Fruit fly (Drosophila melanogaster) whole organism, prepupa: Measurements from ENCODE around the gene CG31524.

Source experiments
- Blimp-1 ChIP-seq: fragments of 200-800 bp; sonication (Bioruptor generic); optimal IDR thresholded peaks from 3 replicates; lab custom pipeline; 2017; ENCODE audit warnings: missing biosample characterization, missing genetic modification characterization, mild to moderate bottlenecking, moderate library complexity, missing genetic modification reagents
- CG10631 ChIP-seq: fragments of 200-800 bp; sonication (Bioruptor generic); optimal IDR thresholded peaks from 2 replicates; lab custom pipeline; 2016; ENCODE audit warnings: missing biosample characterization, missing genetic modification characterization
- CG10669 ChIP-seq: fragments of 200-800 bp; sonication (Bioruptor generic); optimal IDR thresholded peaks from 3 replicates; lab custom pipeline; 2018; ENCODE audit warnings: missing biosample characterization, mild to moderate bottlenecking, missing genetic modification characterization, moderate library complexity
- CG11762 ChIP-seq: fragments of 200-800 bp; sonication (Bioruptor generic); optimal IDR thresholded peaks from 3 replicates; lab custom pipeline; 2016; ENCODE audit warnings: missing biosample characterization, missing genetic modification characterization; ENCODE audit not compliant: insufficient read depth
- CG11902 ChIP-seq: fragments of 200-800 bp; sonication (Bioruptor generic); optimal IDR thresholded peaks from 3 replicates; lab custom pipeline; 2016; ENCODE audit warnings: missing biosample characterization, missing genetic modification characterization
- CG15336 ChIP-seq: fragments of 200-800 bp; sonication (Bioruptor generic); IDR thresholded peaks from 2 replicates; pipeline ENCODE4 v1.3.6; 2022; ENCODE audit warnings: missing biosample characterization, missing genetic modification characterization
- CG1621 ChIP-seq: fragments of 200-800 bp; sonication (Bioruptor generic); optimal IDR thresholded peaks from 3 replicates; lab custom pipeline; 2018; ENCODE audit warnings: missing biosample characterization, mild to moderate bottlenecking, missing genetic modification characterization
- CG16779 ChIP-seq: fragments of 200-800 bp; sonication (Bioruptor generic); optimal IDR thresholded peaks from 3 replicates; lab custom pipeline; 2017; ENCODE audit warnings: missing biosample characterization, mild to moderate bottlenecking, missing genetic modification characterization
- CG31627 ChIP-seq: fragments of 200-800 bp; sonication (Bioruptor generic); optimal IDR thresholded peaks from 3 replicates; lab custom pipeline; 2016; ENCODE audit warnings: missing biosample characterization, missing genetic modification characterization
- CG32006 ChIP-seq: fragments of 200-800 bp; sonication (Bioruptor generic); optimal IDR thresholded peaks from 3 replicates; lab custom pipeline; 2017; ENCODE audit warnings: missing biosample characterization, mild to moderate bottlenecking, missing genetic modification characterization
- CG3919 ChIP-seq: fragments of 200-800 bp; sonication (Bioruptor generic); optimal IDR thresholded peaks from 3 replicates; lab custom pipeline; 2016; ENCODE audit warnings: missing biosample characterization, missing genetic modification characterization
- CG6163 ChIP-seq: fragments of 200-800 bp; sonication (Bioruptor generic); IDR thresholded peaks from 3 replicates; pipeline ENCODE4 v1.3.6; 2022; ENCODE audit warnings: missing biosample characterization, missing genetic modification characterization
- CG6276 ChIP-seq: fragments of 200-800 bp; sonication (Bioruptor generic); optimal IDR thresholded peaks from 2 replicates; lab custom pipeline; 2017; ENCODE audit warnings: missing biosample characterization, mild to moderate bottlenecking, missing genetic modification characterization
- CG6854 ChIP-seq: fragments of 200-800 bp; sonication (Bioruptor generic); optimal IDR thresholded peaks from 2 replicates; lab custom pipeline; 2017; ENCODE audit warnings: missing biosample characterization, mild to moderate bottlenecking, missing genetic modification characterization
- CG8119 ChIP-seq: fragments of 200-800 bp; sonication (Bioruptor generic); IDR thresholded peaks from 3 replicates; pipeline ENCODE4 v1.3.6; 2022; ENCODE audit warnings: missing biosample characterization, missing genetic modification characterization
- CG8319 ChIP-seq: fragments of 200-800 bp; sonication (Bioruptor generic); optimal IDR thresholded peaks from 3 replicates; lab custom pipeline; 2016; ENCODE audit warnings: missing biosample characterization, missing genetic modification characterization
- CG9139 ChIP-seq: fragments of 200-800 bp; sonication (Bioruptor generic); optimal IDR thresholded peaks from 3 replicates; lab custom pipeline; 2017; ENCODE audit warnings: missing biosample characterization, mild to moderate bottlenecking, missing genetic modification characterization
- Eip75B ChIP-seq: fragments of 200-800 bp; sonication (Bioruptor generic); optimal IDR thresholded peaks from 3 replicates; lab custom pipeline; 2016; ENCODE audit warnings: missing biosample characterization, missing genetic modification characterization
- Eip78C ChIP-seq: fragments of 200-800 bp; sonication (Bioruptor generic); peaks from one replicate; lab custom pipeline; 2016; ENCODE audit warnings: missing biosample characterization, missing genetic modification characterization
- Eip93F ChIP-seq: fragments of 200-800 bp; sonication (Bioruptor generic); optimal IDR thresholded peaks from 2 replicates; lab custom pipeline; 2016; ENCODE audit warnings: missing biosample characterization, mild to moderate bottlenecking, missing genetic modification characterization
- Ets21C ChIP-seq: fragments of 200-800 bp; sonication (Bioruptor generic); optimal IDR thresholded peaks from 3 replicates; lab custom pipeline; 2016; ENCODE audit warnings: missing biosample characterization, missing genetic modification characterization
- Gug ChIP-seq: fragments of 200-800 bp; sonication (Bioruptor generic); IDR thresholded peaks from 2 replicates; pipeline ENCODE4 v1.3.6; 2022; ENCODE audit warnings: missing biosample characterization, missing genetic modification characterization
- Hr38 ChIP-seq: sonication (Bioruptor generic); optimal IDR thresholded peaks from 2 replicates; lab custom pipeline; 2016; ENCODE audit warnings: missing biosample characterization, missing genetic modification characterization
- Hr39 ChIP-seq: fragments of 200-800 bp; sonication (Bioruptor generic); optimal IDR thresholded peaks from 2 replicates; lab custom pipeline; 2016; ENCODE audit warnings: missing biosample characterization, missing genetic modification characterization
- Hr4 ChIP-seq: fragments of 200-800 bp; sonication (Bioruptor generic); optimal IDR thresholded peaks from 3 replicates; lab custom pipeline; 2016; ENCODE audit warnings: missing biosample characterization, missing genetic modification characterization
- Lpt ChIP-seq: fragments of 200-800 bp; sonication (Bioruptor generic); optimal IDR thresholded peaks from 3 replicates; lab custom pipeline; 2016; ENCODE audit warnings: missing biosample characterization, missing genetic modification characterization
- Met ChIP-seq: fragments of 200-800 bp; sonication (Bioruptor generic); optimal IDR thresholded peaks from 3 replicates; lab custom pipeline; 2016; ENCODE audit warnings: missing biosample characterization, missing genetic modification characterization
- OdsH ChIP-seq: fragments of 200-800 bp; sonication (Bioruptor generic); optimal IDR thresholded peaks from 3 replicates; lab custom pipeline; 2016; ENCODE audit warnings: missing biosample characterization, missing genetic modification characterization
- Smox ChIP-seq: fragments of 200-800 bp; sonication (Bioruptor generic); optimal IDR thresholded peaks from 3 replicates; lab custom pipeline; 2016; ENCODE audit warnings: missing biosample characterization, missing genetic modification characterization
- Sox15 ChIP-seq: fragments of 200-800 bp; sonication (Bioruptor generic); optimal IDR thresholded peaks from 3 replicates; lab custom pipeline; 2016; ENCODE audit warnings: missing biosample characterization, missing genetic modification characterization
- cyc ChIP-seq: fragments of 200-800 bp; sonication (Bioruptor generic); optimal IDR thresholded peaks from 3 replicates; lab custom pipeline; 2016; ENCODE audit warnings: missing biosample characterization, missing genetic modification characterization
- dac ChIP-seq: fragments of 200-800 bp; sonication (Bioruptor generic); optimal IDR thresholded peaks from 2 replicates; lab custom pipeline; 2017; ENCODE audit warnings: missing biosample characterization, mild to moderate bottlenecking, missing genetic modification characterization
- dsx ChIP-seq: fragments of 200-800 bp; optimal IDR thresholded peaks from 3 replicates; lab custom pipeline; 2019; ENCODE audit warnings: missing biosample characterization, mild to moderate bottlenecking, missing genetic modification characterization, moderate library complexity; ENCODE audit not compliant: poor library complexity, severe bottlenecking
- eg ChIP-seq: fragments of 200-800 bp; sonication (Bioruptor generic); IDR thresholded peaks from 3 replicates; pipeline ENCODE4 v1.3.6; 2022; ENCODE audit warnings: missing biosample characterization, missing genetic modification characterization
- fd59A ChIP-seq: fragments of 200-800 bp; sonication (Bioruptor generic); optimal IDR thresholded peaks from 2 replicates; lab custom pipeline; 2017; ENCODE audit warnings: missing biosample characterization, mild to moderate bottlenecking, missing genetic modification characterization, missing genetic modification reagents
- fd85E ChIP-seq: fragments of 200-800 bp; sonication (Bioruptor generic); optimal IDR thresholded peaks from 3 replicates; lab custom pipeline; 2016; ENCODE audit warnings: missing biosample characterization, missing genetic modification characterization
- fkh ChIP-seq: fragments of 200-800 bp; sonication (Bioruptor generic); optimal IDR thresholded peaks from 3 replicates; lab custom pipeline; 2017; ENCODE audit warnings: missing biosample characterization, mild to moderate bottlenecking, missing genetic modification characterization, moderate library complexity
- lz ChIP-seq: fragments of 200-800 bp; sonication (Bioruptor generic); optimal IDR thresholded peaks from 3 replicates; lab custom pipeline; 2016; ENCODE audit warnings: missing biosample characterization, missing genetic modification characterization
- net ChIP-seq: fragments of 200-800 bp; sonication (Bioruptor generic); optimal IDR thresholded peaks from 3 replicates; lab custom pipeline; 2016; ENCODE audit warnings: missing biosample characterization, missing genetic modification characterization
- pdm3 ChIP-seq: fragments of 200-800 bp; sonication (Bioruptor generic); optimal IDR thresholded peaks from 3 replicates; lab custom pipeline; 2016; ENCODE audit warnings: missing biosample characterization, missing genetic modification characterization
- salr ChIP-seq, 2 experiments: fragments of 200-800 bp; sonication (Bioruptor generic); optimal IDR thresholded peaks; 3 replicates each; lab custom pipeline; 2016 to 2018; ENCODE audit warnings: missing biosample characterization in 2 of 2, missing genetic modification characterization in 2 of 2, mild to moderate bottlenecking in 1 of 2
- spab ChIP-seq: fragments of 200-800 bp; sonication (Bioruptor generic); optimal IDR thresholded peaks from 2 replicates; lab custom pipeline; 2017; ENCODE audit warnings: missing biosample characterization, mild to moderate bottlenecking, missing genetic modification characterization, missing genetic modification reagents
- topi ChIP-seq: fragments of 200-800 bp; sonication (Bioruptor generic); optimal IDR thresholded peaks from 3 replicates; lab custom pipeline; 2016; ENCODE audit warnings: missing biosample characterization, missing genetic modification characterization
- vri ChIP-seq: fragments of 200-800 bp; sonication (Bioruptor generic); optimal IDR thresholded peaks from 3 replicates; lab custom pipeline; 2016; ENCODE audit warnings: missing biosample characterization, mild to moderate bottlenecking, missing genetic modification characterization

CG31524 gene

dm6 chr3R:30531989-30532653 lies 18.0 kb upstream of the CG31524 start, which contains the start of gene tmod (continued):
- TF ChIP-seq spab (GFP tag; lab: Kevin White, UChicago) = no peak
- no peak for TF ChIP-seq fd85E (GFP tag; lab: Kevin White, UChicago)
- TF ChIP-seq Eip93F (GFP tag; lab: Kevin White, UChicago) = no peak
- TF ChIP-seq net (GFP tag; lab: Kevin White, UChicago) = peak; percentile 39
- TF ChIP-seq CG32006 (GFP tag; lab: Kevin White, UChicago) = peak; percentile 67
- TF ChIP-seq Blimp-1 (GFP tag; lab: Kevin White, UChicago) = no peak
- peak; percentile 49 for TF ChIP-seq cyc (GFP tag; lab: Kevin White, UChicago)
- peak; percentile 76 for TF ChIP-seq Hr4 (GFP tag; lab: Kevin White, UChicago)
- TF ChIP-seq CG16779 (tag; lab: Kevin White, UChicago) = peak; percentile 6
- TF ChIP-seq Eip75B (GFP tag; lab: Kevin White, UChicago) = peak; percentile 38
- peak; percentile 31 for TF ChIP-seq CG10669 (GFP tag; lab: Kevin White, UChicago)
- peak; percentile 15 for TF ChIP-seq Ets21C (GFP tag; lab: Kevin White, UChicago)
- peak; percentile 63; the same call in 2 of the 3 replicates for TF ChIP-seq CG6163 (GFP tag; lab: Robert Waterston, UW)

- TF ChIP-seq Gug (GFP tag; lab: Robert Waterston, UW) = 0 out of 2 replicates have a peak, but pooled peaks have one; percentile 8
- peak; percentile 56 for TF ChIP-seq CG6276
- peak; percentile 68 for TF ChIP-seq CG15336 (GFP tag; lab: Robert Waterston, UW)
- peak; percentile 45 for TF ChIP-seq CG32006 (GFP tag; lab: Kevin White, UChicago)
- peak; percentile 50 for TF ChIP-seq Hr4 (GFP tag; lab: Kevin White, UChicago)
- TF ChIP-seq Lpt (GFP tag; lab: Kevin White, UChicago) = peak; percentile 23
- TF ChIP-seq CG6163 (GFP tag; lab: Robert Waterston, UW) = 0 out of 3 replicates have a peak, but pooled peaks have one; percentile 35
- no peak for TF ChIP-seq CG6854 (GFP tag; lab: Kevin White, UChicago)
- TF ChIP-seq Met = no peak
- peak; percentile 59 for TF ChIP-seq CG8119 (GFP tag; lab: Robert Waterston, UW)
- TF ChIP-seq OdsH (GFP tag; lab: Kevin White, UChicago) = peak; percentile 12
- TF ChIP-seq eg (GFP tag; lab: Robert Waterston, UW) = peak; percentile 80; the same call in 2 of the 3 replicates
- no peak for TF ChIP-seq pdm3 (GFP tag; lab: Kevin White, UChicago)
- TF ChIP-seq salr (GFP tag; optimal IDR thresholded peaks at IDR 0.05; lab: Kevin White, UChicago) = peak in 1 of 2 experiments; percentile 35
- TF ChIP-seq Eip78C (GFP tag; lab: Kevin White, UChicago) = peak; percentile 37
Measured at dm6 chr3R:30531129-30531708, 17.1 kb upstream of the CG31524 start.

dm6 chr3R:30529570-30529969 lies 15.4 kb upstream of the CG31524 start:
- peak; percentile 51 for TF ChIP-seq eg (GFP tag; lab: Robert Waterston, UW)
- TF ChIP-seq Sox15 (GFP tag; lab: Kevin White, UChicago) = no peak
- TF ChIP-seq CG10631 (GFP tag; lab: Kevin White, UChicago) = peak; percentile 0
- no peak for TF ChIP-seq lz (GFP tag; lab: Kevin White, UChicago)
- no peak for TF ChIP-seq Smox (GFP tag; lab: Kevin White, UChicago)
- TF ChIP-seq CG8319 (GFP tag; lab: Kevin White, UChicago) = no peak
- TF ChIP-seq fkh (GFP tag; lab: Kevin White, UChicago) = no peak
- no peak for TF ChIP-seq CG1621 (tag; lab: Kevin White, UChicago)
- TF ChIP-seq fd59A (GFP tag; lab: Kevin White, UChicago) = no peak
- no peak for TF ChIP-seq OdsH (GFP tag; lab: Kevin White, UChicago)
- no peak for TF ChIP-seq Hr39
- TF ChIP-seq Ets21C (GFP tag; lab: Kevin White, UChicago) = no peak
- no peak for TF ChIP-seq CG9139 (GFP tag; lab: Kevin White, UChicago)
- TF ChIP-seq salr (GFP tag; optimal IDR thresholded peaks at IDR 0.05; lab: Kevin White, UChicago) = no peak
- TF ChIP-seq CG6276 = no peak
- TF ChIP-seq CG11762 (GFP tag; lab: Kevin White, UChicago) = no peak
- no peak for TF ChIP-seq spab (GFP tag; lab: Kevin White, UChicago)
- no peak for TF ChIP-seq CG3919 (GFP tag; lab: Kevin White, UChicago)
- no peak for TF ChIP-seq CG31627 (GFP tag; lab: Kevin White, UChicago)
- TF ChIP-seq CG11902 (GFP tag; lab: Kevin White, UChicago) = no peak
- no peak for TF ChIP-seq topi (GFP tag; lab: Kevin White, UChicago)
- TF ChIP-seq dsx (GFP tag; lab: Kevin White, UChicago) = no peak
- TF ChIP-seq CG32006 (GFP tag; lab: Kevin White, UChicago) = peak; percentile 41
- no peak for TF ChIP-seq Hr38
- peak; percentile 32; the same call in 1 of the 3 replicates for TF ChIP-seq CG6163 (GFP tag; lab: Robert Waterston, UW)
- no peak for TF ChIP-seq CG16779 (tag; lab: Kevin White, UChicago)
- peak; percentile 50 for TF ChIP-seq CG15336 (GFP tag; lab: Robert Waterston, UW)
- TF ChIP-seq vri (GFP tag; lab: Kevin White, UChicago) = no peak
- TF ChIP-seq Met = no peak
- TF ChIP-seq dac (GFP tag; lab: Kevin White, UChicago) = no peak
